Fruit fly (Drosophila melanogaster): ENCODE data around the gene pnt.

DNA sequence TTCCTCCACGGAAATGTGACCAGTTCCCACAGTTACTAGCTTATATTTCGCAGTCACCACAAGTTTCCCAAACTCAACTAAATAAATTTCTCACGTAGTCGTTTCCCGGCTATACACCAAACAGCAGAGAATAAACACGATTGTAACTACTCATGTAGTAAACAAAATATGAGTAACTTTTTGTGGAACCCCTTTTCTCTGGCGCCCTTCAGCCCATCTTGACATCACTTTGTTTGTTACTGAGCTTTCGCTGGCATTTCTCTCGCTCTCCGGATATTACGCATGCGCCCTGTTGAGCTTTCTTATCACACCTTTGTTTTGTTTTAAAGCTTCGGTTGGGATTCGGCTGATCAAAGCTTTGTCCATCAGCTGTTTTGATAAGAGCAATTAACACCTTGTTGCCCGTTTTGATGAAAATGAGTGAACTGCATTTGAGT, 40.1 kb upstream of the pnt start:
- TF ChIP-seq vri (GFP tag; optimal IDR thresholded peaks at IDR 0.05) = peak; percentile 19
- TF ChIP-seq Blimp-1 (GFP tag; optimal IDR thresholded peaks at IDR 0.05) = no peak
- TF ChIP-seq CG31627 (GFP tag; optimal IDR thresholded peaks at IDR 0.05) = no peak
- TF ChIP-seq CG16779 (tag; optimal IDR thresholded peaks at IDR 0.05) = peak; percentile 41
- no peak for TF ChIP-seq Eip93F (GFP tag; optimal IDR thresholded peaks at IDR 0.05)
- TF ChIP-seq CG34406 (GFP tag; optimal IDR thresholded peaks at IDR 0.05) = no peak
- TF ChIP-seq CG11902 (GFP tag; optimal IDR thresholded peaks at IDR 0.05) = no peak
- no peak for TF ChIP-seq Hr39 (GFP tag; optimal IDR thresholded peaks at IDR 0.05)

Measured in whole organism, prepupa.